Fruit fly (Drosophila melanogaster): ENCODE data around the gene CG3792.

CG3792 gene

DNA sequence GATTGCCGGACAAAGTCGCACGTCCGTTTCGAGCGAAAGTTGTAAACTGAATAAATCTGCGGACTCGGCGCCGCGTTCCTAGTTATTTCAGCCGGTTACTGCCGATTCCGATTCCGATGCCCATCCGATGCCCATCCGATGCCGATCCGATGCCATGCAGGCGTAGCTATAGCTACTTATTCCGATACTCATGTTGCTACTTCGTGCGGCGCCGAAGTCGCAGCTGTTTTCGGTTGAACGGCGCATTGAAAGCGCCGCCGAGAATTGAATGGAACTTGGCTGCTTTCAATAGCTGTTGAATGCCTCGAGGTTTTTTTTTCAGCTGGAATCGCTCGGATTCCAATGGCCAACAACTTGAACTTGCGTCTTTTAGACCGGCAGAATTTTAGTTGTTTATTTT is 48.8 kb upstream of the CG3792 start (continued):
- TF ChIP-seq CG34376 (GFP tag; optimal IDR thresholded peaks at IDR 0.05) (peak; percentile 16), Fer1 (GFP tag; optimal IDR thresholded peaks at IDR 0.05) (peak; percentile 79), CG6765 (GFP tag; optimal IDR thresholded peaks at IDR 0.05) (peak; percentile 58), CG32532 (GFP tag; IDR thresholded peaks at IDR 0.05) (peak; percentile 65; the same call in 1 of the 2 replicates), CG15601 (tag; optimal IDR thresholded peaks at IDR 0.05) (peak; percentile 98), oc (tag; optimal IDR thresholded peaks at IDR 0.05) (no peak), Meics (GFP tag; optimal IDR thresholded peaks at IDR 0.05) (peak; percentile 28), HLH54F (GFP tag; optimal IDR thresholded peaks at IDR 0.05) (no peak), CG31388 (GFP tag; optimal IDR thresholded peaks at IDR 0.05) (no peak), jigr1 (GFP tag; IDR thresholded peaks at IDR 0.05) (no peak), vnd (GFP tag; IDR thresholded peaks at IDR 0.05; ENCODE audit: partially characterized antibody) (no peak), CG31224 (GFP tag; IDR thresholded peaks at IDR 0.05) (no peak), CG14014 (GFP tag; IDR thresholded peaks at IDR 0.05) (peak; percentile 18; the same call in 1 of the 2 replicates), odd (GFP tag; optimal IDR thresholded peaks at IDR 0.05) (peak; percentile 20), scrt (GFP tag; optimal IDR thresholded peaks at IDR 0.05) (peak; percentile 81), CG4707 (GFP tag; optimal IDR thresholded peaks at IDR 0.05) (no peak), dimm (GFP tag; IDR thresholded peaks at IDR 0.05) (no peak), CG7271 (tag; optimal IDR thresholded peaks at IDR 0.05) (no peak), Hr78 (GFP tag; optimal IDR thresholded peaks at IDR 0.05) (no peak), Drgx (GFP tag; IDR thresholded peaks at IDR 0.05) (0 out of 2 replicates have a peak, but pooled peaks have one; percentile 22), Poxn (GFP tag; IDR thresholded peaks at IDR 0.05) (no peak), CG3065 (GFP tag; optimal IDR thresholded peaks at IDR 0.05) (no peak), Deaf1 (tag; optimal IDR thresholded peaks at IDR 0.05) (peak; percentile 91), lab (GFP tag; optimal IDR thresholded peaks at IDR 0.05) (peak; percentile 68), CG17912 (GFP tag; optimal IDR thresholded peaks at IDR 0.05) (no peak), Neu2 (GFP tag; optimal IDR thresholded peaks at IDR 0.05; ENCODE audit: borderline replicate concordance) (no peak), CG13894 (tag; optimal IDR thresholded peaks at IDR 0.05) (peak; percentile 100), Ets65A (GFP tag) (no peak), NfI (GFP tag; optimal IDR thresholded peaks at IDR 0.05) (no peak), CG11560 (tag; IDR thresholded peaks at IDR 0.05) (no peak), sim (GFP tag; IDR thresholded peaks at IDR 0.05) (0 out of 2 replicates have a peak, but pooled peaks have one; percentile 25), cas (GFP tag; IDR thresholded peaks at IDR 0.05) (no peak), stc (GFP tag; IDR thresholded peaks at IDR 0.05) (0 out of 2 replicates have a peak, but pooled peaks have one; percentile 22)

DNA sequence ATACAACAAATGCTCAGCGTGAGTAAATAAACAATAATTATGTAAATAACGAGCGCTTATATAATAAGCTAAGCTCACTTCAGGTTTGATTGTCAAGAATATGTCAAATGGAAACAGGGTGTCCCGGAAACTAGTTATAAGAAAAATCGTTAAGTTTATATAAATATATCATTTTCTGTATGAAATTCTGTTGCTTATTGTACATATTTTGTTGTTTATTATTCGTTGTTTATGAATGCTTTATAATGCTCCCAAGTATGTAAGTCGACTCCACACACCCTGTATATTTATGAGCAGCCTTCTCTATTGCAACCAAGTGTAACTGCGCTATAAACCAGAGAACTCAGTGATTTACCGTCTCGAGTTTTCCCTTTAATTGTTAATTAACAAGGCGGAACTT is 46.6 kb upstream of the CG3792 start:
- TF ChIP-seq Oli (tag; optimal IDR thresholded peaks at IDR 0.05) (peak; percentile 19), CG14441 (GFP tag; IDR thresholded peaks at IDR 0.05) (no peak), dan (GFP tag; IDR thresholded peaks at IDR 0.05) (no peak), CG7928 (GFP tag; optimal IDR thresholded peaks at IDR 0.05) (no peak), tap (tag; optimal IDR thresholded peaks at IDR 0.05) (peak; percentile 8), br (optimal IDR thresholded peaks at IDR 0.05) (no peak), Usf (GFP tag; optimal IDR thresholded peaks at IDR 0.05) (no peak), CG1792 (GFP tag; optimal IDR thresholded peaks at IDR 0.05) (no peak), CG2120 (GFP tag; optimal IDR thresholded peaks at IDR 0.05) (peak; percentile 17), lab (GFP tag; optimal IDR thresholded peaks at IDR 0.05) (peak; percentile 34), CG4282 (GFP tag; optimal IDR thresholded peaks at IDR 0.05) (no peak), row (GFP tag; IDR thresholded peaks at IDR 0.05) (peak; percentile 30; the same call in 1 of the 3 replicates), CG15479 (GFP tag; optimal IDR thresholded peaks at IDR 0.05) (no peak), ara (GFP tag; IDR thresholded peaks at IDR 0.05) (peak; percentile 39; the same call in 1 of the 2 replicates), ci (GFP tag; IDR thresholded peaks at IDR 0.05) (peak; percentile 68; the same call in 2 of the 3 replicates), zen (tag; optimal IDR thresholded peaks at IDR 0.05) (no peak), lbe (GFP tag; optimal IDR thresholded peaks at IDR 0.05) (no peak), dmrt99B (tag; optimal IDR thresholded peaks at IDR 0.05) (peak; percentile 11), CG12071 (GFP tag; optimal IDR thresholded peaks at IDR 0.05) (peak; percentile 1), unpg (GFP tag; optimal IDR thresholded peaks at IDR 0.05) (peak; percentile 41), run (tag; optimal IDR thresholded peaks at IDR 0.05) (no peak)
